Fruit fly (Drosophila melanogaster) whole organism: ENCODE results near the gene CG12075.

Source experiments
- CG8478 ChIP-seq: fragments of >200 bp; optimal IDR thresholded peaks from 2 replicates; lab custom pipeline; 2018; ENCODE audit warnings: inconsistent platforms
- Dll ChIP-seq: fragments of >200 bp; optimal IDR thresholded peaks from 2 replicates; lab custom pipeline; 2017
- EcR ChIP-seq, 2 experiments: fragments of >200 bp; optimal IDR thresholded peaks; 2 replicates each; lab custom pipeline; 2017; ENCODE audit warnings: missing biosample characterization in 2 of 2, missing genetic modification characterization in 2 of 2, missing genetic modification reagents in 2 of 2
- pan ChIP-seq: fragments of >200 bp; optimal IDR thresholded peaks from 2 replicates; lab custom pipeline; 2017
- psq ChIP-seq: fragments of >200 bp; optimal IDR thresholded peaks from 2 replicates; lab custom pipeline; 2017
- usp ChIP-seq: fragments of >200 bp; optimal IDR thresholded peaks from 2 replicates; lab custom pipeline; 2017; ENCODE audit warnings: missing biosample characterization, missing genetic modification characterization, mixed read lengths

Gene CG12075

dm6 chrX:8901447-8901846, 63.3 kb downstream of the CG12075 start, which contains the start of gene Rbm13:
Gene Rbm13, plus strand, starts transcription at chrX:8901699.
- TF ChIP-seq Dll (no peak), usp (GFP tag; lab: Kevin White, UChicago) (no peak), psq (lab: Kevin White, UChicago) (no peak), EcR (GFP tag; optimal IDR thresholded peaks at IDR 0.05; lab: Kevin White, UChicago) (no peak), CG8478 (lab: Kevin White, UChicago) (no peak), pan (no peak)

dm6 chrX:8905545-8906455, 67.7 kb downstream of the CG12075 start:
- TF ChIP-seq CG8478 (lab: Kevin White, UChicago) (peak; percentile 69), usp (GFP tag; lab: Kevin White, UChicago) (no peak), psq (lab: Kevin White, UChicago) (no peak), pan (no peak)

- TF ChIP-seq usp (GFP tag; lab: Kevin White, UChicago), result no peak
These were observed 68.9 kb downstream of the CG12075 start, which contains the start of gene rdgA for dm6 chrX:8906805-8907546. Gene rdgA, plus strand, starts transcription at chrX:8907068.

dm6 chrX:8907547-8907813, 69.4 kb downstream of the CG12075 start:
- TF ChIP-seq EcR (GFP tag; optimal IDR thresholded peaks at IDR 0.05; lab: Kevin White, UChicago) (no peak), CG8478 (lab: Kevin White, UChicago) (no peak), usp (GFP tag; lab: Kevin White, UChicago) (no peak), psq (lab: Kevin White, UChicago) (no peak), pan (no peak), Dll (no peak)

dm6 chrX:8908137-8908536, 70.0 kb downstream of the CG12075 start:
- TF ChIP-seq EcR (GFP tag; optimal IDR thresholded peaks at IDR 0.05; lab: Kevin White, UChicago) (no peak), CG8478 (lab: Kevin White, UChicago) (no peak), pan (no peak), Dll (no peak), usp (GFP tag; lab: Kevin White, UChicago) (no peak), psq (lab: Kevin White, UChicago) (no peak)

dm6 chrX:8911878-8912277, 73.8 kb downstream of the CG12075 start:
- TF ChIP-seq EcR (GFP tag; optimal IDR thresholded peaks at IDR 0.05; lab: Kevin White, UChicago) (no peak), CG8478 (lab: Kevin White, UChicago) (no peak), Dll (no peak), usp (GFP tag; lab: Kevin White, UChicago) (no peak), pan (no peak), psq (lab: Kevin White, UChicago) (no peak)
